Worm (Caenorhabditis elegans) whole organism, L2 larva: ENCODE results near the gene T26C5.3.

Experiments
- Y55F3AM.14 ChIP-seq: fragments of 200-800 bp; sonication (Bioruptor generic); optimal IDR thresholded peaks from 2 replicates; lab custom pipeline; 2018; ENCODE audit warnings: mild to moderate bottlenecking, missing genetic modification characterization, missing compliant biosample characterization
- alr-1 ChIP-seq: fragments of 150-350 bp; optimal IDR thresholded peaks from 2 replicates; lab custom pipeline; 2014; ENCODE audit warnings: missing biosample characterization, missing genetic modification characterization
- aly-2 ChIP-seq: fragments of 150-350 bp; optimal IDR thresholded peaks from 2 replicates; lab custom pipeline; 2014; ENCODE audit warnings: missing biosample characterization, missing genetic modification characterization
- blmp-1 ChIP-seq: sonication (generic microtip); optimal IDR thresholded peaks from 2 replicates; lab custom pipeline; 2017; ENCODE audit warnings: missing genetic modification characterization, mild to moderate bottlenecking, missing compliant biosample characterization, antibody characterized with exemption, moderate library complexity; ENCODE audit not compliant: insufficient read depth
- ceh-16 ChIP-seq: fragments of 150-350 bp; optimal IDR thresholded peaks from 2 replicates; lab custom pipeline; 2014; ENCODE audit warnings: missing biosample characterization, missing genetic modification characterization
- crh-2 ChIP-seq: sonication (generic microtip); optimal IDR thresholded peaks from 2 replicates; lab custom pipeline; 2017; ENCODE audit warnings: missing biosample characterization, missing genetic modification characterization
- dmd-4 ChIP-seq: sonication (generic microtip); optimal IDR thresholded peaks from 2 replicates; lab custom pipeline; 2017; ENCODE audit warnings: missing biosample characterization, missing genetic modification characterization
- elt-3 ChIP-seq: sonication (generic microtip); optimal IDR thresholded peaks from 2 replicates; lab custom pipeline; 2017; ENCODE audit warnings: missing biosample characterization, missing genetic modification characterization
- fos-1 ChIP-seq: fragments of 150-350 bp; optimal IDR thresholded peaks from 2 replicates; lab custom pipeline; 2014; ENCODE audit warnings: missing biosample characterization, missing genetic modification characterization
- lin-13 ChIP-seq: fragments of 150-350 bp; optimal IDR thresholded peaks from 2 replicates; lab custom pipeline; 2014; ENCODE audit warnings: missing biosample characterization, missing genetic modification reagents, missing genetic modification characterization
- lin-39 ChIP-seq: fragments of 150-350 bp; optimal IDR thresholded peaks from 2 replicates; lab custom pipeline; 2014; ENCODE audit warnings: missing biosample characterization, missing genetic modification reagents, missing genetic modification characterization
- lsy-2 ChIP-seq, 2 experiments: fragments of 150-350 bp in 1 of 2; sonication (generic microtip) in 1 of 2; optimal IDR thresholded peaks; 2 replicates each; lab custom pipeline; 2014 to 2017; ENCODE audit warnings: missing biosample characterization in 2 of 2, missing genetic modification characterization in 2 of 2
- mab-5 ChIP-seq: fragments of 150-350 bp; optimal IDR thresholded peaks from 2 replicates; lab custom pipeline; 2014; ENCODE audit warnings: missing biosample characterization, missing genetic modification characterization
- mbf-1 ChIP-seq: sonication (generic microtip); optimal IDR thresholded peaks from 2 replicates; lab custom pipeline; 2017; ENCODE audit warnings: missing biosample characterization, missing genetic modification characterization
- mdl-1 ChIP-seq, 2 experiments: fragments of 150-350 bp in 1 of 2; sonication (generic microtip) in 1 of 2; optimal IDR thresholded peaks; 2 replicates each; lab custom pipeline; 2017; ENCODE audit warnings: missing biosample characterization in 2 of 2, missing genetic modification characterization in 2 of 2
- nhr-10 ChIP-seq: sonication (generic microtip); optimal IDR thresholded peaks from 2 replicates; lab custom pipeline; 2017; ENCODE audit warnings: missing biosample characterization, missing genetic modification characterization
- nhr-11 ChIP-seq: fragments of 150-350 bp; optimal IDR thresholded peaks from 2 replicates; lab custom pipeline; 2014; ENCODE audit warnings: missing biosample characterization, missing genetic modification characterization
- nhr-12 ChIP-seq: fragments of 150-350 bp; optimal IDR thresholded peaks from 2 replicates; lab custom pipeline; 2014; ENCODE audit warnings: missing biosample characterization, missing genetic modification characterization
- nhr-129 ChIP-seq: fragments of 150-350 bp; optimal IDR thresholded peaks from 2 replicates; lab custom pipeline; 2014; ENCODE audit warnings: missing biosample characterization, missing genetic modification characterization
- nhr-21 ChIP-seq: fragments of 150-350 bp; optimal IDR thresholded peaks from 2 replicates; lab custom pipeline; 2014; ENCODE audit warnings: missing biosample characterization, missing genetic modification characterization
- nhr-23 ChIP-seq: fragments of 150-350 bp; optimal IDR thresholded peaks from 2 replicates; lab custom pipeline; 2014; ENCODE audit warnings: missing biosample characterization, missing genetic modification reagents, missing genetic modification characterization
- nhr-237 ChIP-seq: fragments of 150-350 bp; optimal IDR thresholded peaks from 2 replicates; lab custom pipeline; 2014; ENCODE audit warnings: missing biosample characterization, missing genetic modification characterization
- nhr-25 ChIP-seq: fragments of 150-350 bp; sonication (generic microtip); optimal IDR thresholded peaks from 3 replicates; lab custom pipeline; 2014; ENCODE audit warnings: missing biosample characterization, missing genetic modification characterization
- nhr-77 ChIP-seq: fragments of 150-350 bp; optimal IDR thresholded peaks from 2 replicates; lab custom pipeline; 2014; ENCODE audit warnings: missing biosample characterization, missing genetic modification characterization
- peb-1 ChIP-seq: fragments of 150-350 bp; optimal IDR thresholded peaks from 2 replicates; lab custom pipeline; 2014; ENCODE audit warnings: missing biosample characterization, missing genetic modification characterization
- sem-4 ChIP-seq: fragments of 150-350 bp; optimal IDR thresholded peaks from 2 replicates; lab custom pipeline; 2014; ENCODE audit warnings: missing biosample characterization, missing genetic modification reagents, missing genetic modification characterization
- sma-3 ChIP-seq: sonication (generic microtip); optimal IDR thresholded peaks from 2 replicates; lab custom pipeline; 2016; ENCODE audit warnings: missing genetic modification reagents, missing genetic modification characterization, missing compliant biosample characterization
- snpc-4 ChIP-seq: fragments of 150-350 bp; optimal IDR thresholded peaks from 2 replicates; lab custom pipeline; 2014; ENCODE audit warnings: missing biosample characterization, missing genetic modification characterization
- unc-39 ChIP-seq: fragments of 150-350 bp; optimal IDR thresholded peaks from 2 replicates; lab custom pipeline; 2014; ENCODE audit warnings: missing biosample characterization, missing genetic modification characterization
- unc-62 ChIP-seq: fragments of 150-350 bp; optimal IDR thresholded peaks from 2 replicates; lab custom pipeline; 2014; ENCODE audit warnings: missing biosample characterization, missing genetic modification reagents, missing genetic modification characterization
- zag-1 ChIP-seq: fragments of 150-350 bp; optimal IDR thresholded peaks from 2 replicates; lab custom pipeline; 2014; ENCODE audit warnings: missing biosample characterization, missing genetic modification characterization
- ztf-11 ChIP-seq: sonication (generic microtip); optimal IDR thresholded peaks from 2 replicates; lab custom pipeline; 2017; ENCODE audit warnings: missing biosample characterization, missing genetic modification characterization
- ztf-4 ChIP-seq: fragments of 150-350 bp; optimal IDR thresholded peaks from 2 replicates; lab custom pipeline; 2014; ENCODE audit warnings: missing biosample characterization, missing genetic modification characterization

Gene T26C5.3

DNA sequence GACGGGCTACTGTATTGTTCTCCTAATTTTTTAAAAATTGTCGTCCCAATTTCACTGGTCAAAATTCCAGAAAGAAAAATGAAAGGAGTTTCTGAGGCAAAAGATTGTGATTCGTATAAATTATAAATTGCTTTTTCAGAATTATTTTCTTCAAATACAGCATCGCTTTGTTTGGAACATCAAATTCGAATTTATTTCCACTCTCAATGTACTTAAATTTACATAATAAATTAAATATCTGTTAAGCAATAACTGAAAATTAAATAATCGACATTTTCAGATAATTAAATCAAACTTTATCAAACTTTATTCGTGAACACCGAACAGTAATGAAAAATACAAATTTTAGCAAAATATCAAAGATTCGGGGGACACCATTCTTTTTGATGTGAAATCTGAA is 38.4 kb downstream of the T26C5.3 start:
- TF ChIP-seq ztf-11 (tag; lab: Kevin White, UChicago) (no peak), dmd-4 (no peak), nhr-237 (tag; lab: Kevin White, UChicago) (no peak), ceh-16 (tag; lab: Kevin White, UChicago) (no peak), crh-2 (tag; lab: Kevin White, UChicago) (no peak), nhr-23 (no peak), lin-39 (tag; lab: Kevin White, UChicago) (no peak), nhr-21 (tag; lab: Kevin White, UChicago) (no peak), mdl-1 (tag; optimal IDR thresholded peaks at IDR 0.05; lab: Kevin White, UChicago) (no peak)

DNA sequence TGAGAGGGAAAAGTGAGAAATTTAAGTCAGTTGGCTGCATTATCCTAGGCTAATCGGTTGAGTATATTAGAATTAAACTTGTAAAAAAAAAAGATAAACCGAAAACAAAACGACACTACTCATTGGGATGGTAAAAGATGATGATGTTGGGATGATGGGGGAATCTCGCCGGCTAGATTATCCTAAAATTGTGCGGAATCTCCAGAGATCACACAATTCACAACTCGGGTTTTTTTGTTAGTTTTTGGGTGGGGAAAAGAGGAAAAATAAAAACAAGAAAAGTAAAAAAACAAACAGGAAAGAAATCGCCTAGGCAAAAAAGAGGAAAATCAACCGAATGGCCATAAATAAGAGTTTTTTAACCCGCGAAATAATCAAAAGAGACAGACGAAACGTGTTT is 38.8 kb downstream of the T26C5.3 start:
- TF ChIP-seq nhr-12 (tag; lab: Kevin White, UChicago) (no peak), nhr-129 (tag; lab: Kevin White, UChicago) (no peak), lsy-2 (tag; optimal IDR thresholded peaks at IDR 0.05; lab: Kevin White, UChicago) (peak in 1 of 2 experiments; percentile 6), crh-2 (tag; lab: Kevin White, UChicago) (peak; percentile 8)

DNA sequence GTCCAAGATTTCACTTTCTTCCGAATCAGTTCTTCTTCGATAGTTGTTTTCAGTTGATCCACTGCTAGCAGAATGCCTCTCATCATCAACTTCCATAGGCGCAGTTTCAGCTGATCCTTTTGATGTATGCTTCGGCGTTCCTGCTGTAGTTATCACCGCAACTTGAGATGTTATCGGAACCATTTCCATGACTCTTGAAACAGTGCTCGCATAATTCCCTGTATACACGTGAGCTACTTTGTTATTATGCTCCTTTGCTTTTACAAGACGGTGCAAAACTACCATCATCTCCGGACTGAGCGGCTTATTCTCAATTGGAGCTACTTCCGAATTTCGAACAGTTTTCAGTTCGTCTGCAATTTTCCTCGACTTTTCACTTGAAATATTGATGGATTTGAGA is 40.8 kb downstream of the T26C5.3 start:
- no peak for TF ChIP-seq lin-39 (tag; lab: Kevin White, UChicago)
- TF ChIP-seq sem-4 (tag; lab: Kevin White, UChicago) = no peak
- TF ChIP-seq mab-5 (tag; lab: Kevin White, UChicago) = no peak
- no peak for TF ChIP-seq fos-1 (tag; lab: Kevin White, UChicago)
- TF ChIP-seq unc-39 (tag; lab: Kevin White, UChicago) = no peak
- TF ChIP-seq nhr-23 = no peak
- no peak for TF ChIP-seq alr-1 (tag; lab: Kevin White, UChicago)
- no peak for TF ChIP-seq mbf-1 (tag; lab: Kevin White, UChicago)
- no peak for TF ChIP-seq elt-3
- TF ChIP-seq crh-2 (tag; lab: Kevin White, UChicago) = no peak
- TF ChIP-seq peb-1 (tag; lab: Kevin White, UChicago) = no peak
- TF ChIP-seq nhr-10 (tag; lab: Kevin White, UChicago) = no peak
- no peak for TF ChIP-seq nhr-25 (tag; lab: Kevin White, UChicago)
- TF ChIP-seq lin-13 (GFP tag; lab: Kevin White, UChicago) = no peak
- no peak for TF ChIP-seq blmp-1 (tag; lab: Kevin White, UChicago)
- no peak for TF ChIP-seq Y55F3AM.14 (GFP tag; lab: Kevin White, UChicago)
- no peak for TF ChIP-seq sma-3 (GFP tag; lab: Kevin White, UChicago)
- TF ChIP-seq snpc-4 = no peak

DNA sequence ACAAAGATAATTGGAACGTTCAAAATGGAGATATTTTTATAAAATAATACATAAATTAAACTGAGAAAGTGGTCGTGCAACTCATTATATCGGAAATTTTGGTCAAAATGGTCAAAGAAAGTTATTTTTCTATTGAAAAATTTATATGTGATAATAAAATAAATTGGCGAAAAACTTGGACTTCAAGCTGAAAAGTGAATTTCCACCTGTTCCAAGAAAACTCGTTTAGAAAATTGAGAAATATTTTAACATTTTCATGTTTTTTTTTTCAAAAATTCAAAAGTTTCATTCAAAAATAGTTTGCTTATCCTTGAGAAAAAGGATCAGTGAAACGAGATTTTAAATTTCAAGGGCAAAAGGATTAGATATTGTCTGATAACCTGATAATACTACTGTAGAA is 42.6 kb downstream of the T26C5.3 start:
- TF ChIP-seq zag-1 (tag; lab: Kevin White, UChicago) (no peak), nhr-11 (tag; lab: Kevin White, UChicago) (no peak), fos-1 (tag; lab: Kevin White, UChicago) (no peak), Y55F3AM.14 (GFP tag; lab: Kevin White, UChicago) (no peak), lin-13 (GFP tag; lab: Kevin White, UChicago) (no peak), nhr-77 (tag; lab: Kevin White, UChicago) (no peak), aly-2 (no peak), nhr-12 (tag; lab: Kevin White, UChicago) (no peak), ztf-4 (tag; lab: Kevin White, UChicago) (no peak)

DNA sequence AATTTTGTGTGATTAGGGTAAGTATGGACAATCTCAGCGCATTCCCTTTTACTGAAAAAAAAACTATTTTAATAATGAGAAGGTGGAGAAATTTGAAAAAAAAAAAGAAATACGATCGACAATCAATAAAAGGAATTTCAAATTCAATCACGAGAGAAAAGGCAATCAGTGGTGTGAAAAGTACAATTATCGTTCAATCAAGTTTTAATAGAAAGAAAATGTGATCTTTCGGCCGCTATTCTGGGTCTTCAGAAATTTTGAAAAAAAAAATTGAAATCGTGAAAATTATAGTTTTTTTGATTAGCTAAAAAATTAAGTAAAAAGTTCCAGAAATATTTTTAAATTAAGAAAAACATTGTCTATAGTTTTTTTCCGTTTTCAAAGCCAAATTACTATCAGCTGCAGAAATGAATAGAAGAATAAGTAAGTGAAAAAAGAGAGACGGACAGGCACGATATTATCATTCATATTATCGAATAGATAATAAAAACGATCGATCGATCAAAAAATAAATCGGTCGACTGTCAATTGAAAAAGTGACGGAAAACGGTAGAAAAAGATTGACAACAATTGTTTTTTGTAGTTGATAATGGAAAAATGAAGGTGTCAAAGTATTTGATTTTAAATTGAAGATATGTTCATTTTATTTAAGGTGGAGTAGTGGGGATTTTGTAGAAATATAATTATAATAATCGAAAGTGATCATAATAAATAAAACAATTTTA is 43.8 kb downstream of the T26C5.3 start, which contains the start of gene gldi-3:
gldi-3 (minus strand) TSS at position 51 of the 725 bp plus-strand sequence.
- TF ChIP-seq nhr-11 (tag; lab: Kevin White, UChicago) (no peak), ztf-4 (tag; lab: Kevin White, UChicago) (peak; percentile 16), sem-4 (tag; lab: Kevin White, UChicago) (no peak), unc-62 (GFP tag; lab: Kevin White, UChicago) (no peak), nhr-237 (tag; lab: Kevin White, UChicago) (no peak), lsy-2 (tag; optimal IDR thresholded peaks at IDR 0.05; lab: Kevin White, UChicago) (peak in 1 of 2 experiments; percentile 23), fos-1 (tag; lab: Kevin White, UChicago) (peak; percentile 48), nhr-12 (tag; lab: Kevin White, UChicago) (no peak)
